Fruit fly (Drosophila melanogaster) whole organism, embryonic: ENCODE results near the gene CG46430.
A peak's percentile ranks its signal among the peaks of the same experiment; 100 is the strongest.

Experiments
- Atf-2 ChIP-seq: fragments of 200-800 bp; sonication (Bioruptor generic); optimal IDR thresholded peaks from 2 replicates; lab custom pipeline; 2016; ENCODE audit warnings: missing biosample characterization, missing genetic modification characterization
- Awh ChIP-seq: fragments of 200-800 bp; sonication (Bioruptor generic); IDR thresholded peaks from 2 replicates; pipeline ENCODE4, ENCODE4 v1.3.6; 2022; ENCODE audit warnings: missing biosample characterization, missing genetic modification characterization
- B-H2 ChIP-seq: fragments of 200-800 bp; sonication (Bioruptor generic); optimal IDR thresholded peaks from 2 replicates; lab custom pipeline; 2018; ENCODE audit warnings: missing biosample characterization, mild to moderate bottlenecking, missing genetic modification characterization
- Bteb2 ChIP-seq: fragments of 200-800 bp; sonication (Bioruptor generic); optimal IDR thresholded peaks from 2 replicates; lab custom pipeline; 2016; ENCODE audit warnings: missing biosample characterization, missing genetic modification characterization
- CG10431 ChIP-seq: fragments of 200-800 bp; sonication (Bioruptor generic); optimal IDR thresholded peaks from 3 replicates; lab custom pipeline; 2018; ENCODE audit warnings: missing biosample characterization, mild to moderate bottlenecking, missing genetic modification characterization
- CG11093 ChIP-seq: fragments of 200-800 bp; sonication (Bioruptor generic); IDR thresholded peaks from 3 replicates; pipeline ENCODE4 v1.3.6; 2022; ENCODE audit warnings: missing biosample characterization, missing genetic modification characterization
- CG14050 ChIP-seq: fragments of 200-800 bp; sonication (Bioruptor generic); IDR thresholded peaks from 3 replicates; pipeline ENCODE4 v1.3.6; 2022; ENCODE audit warnings: missing biosample characterization, missing genetic modification characterization
- CG17385 ChIP-seq: fragments of 200-800 bp; sonication (Bioruptor generic); optimal IDR thresholded peaks from 3 replicates; lab custom pipeline; 2018; ENCODE audit warnings: missing biosample characterization, mild to moderate bottlenecking, missing genetic modification characterization
- CG18262 ChIP-seq: fragments of 200-800 bp; optimal IDR thresholded peaks from 3 replicates; lab custom pipeline; 2019; ENCODE audit warnings: missing biosample characterization, mild to moderate bottlenecking, missing genetic modification characterization, moderate library complexity
- CG18599 ChIP-seq: fragments of 200-800 bp; sonication (Bioruptor generic); optimal IDR thresholded peaks from 3 replicates; lab custom pipeline; 2017; ENCODE audit warnings: missing biosample characterization, missing genetic modification characterization, mild to moderate bottlenecking, moderate library complexity, missing genetic modification reagents
- CG2116 ChIP-seq: fragments of 200-800 bp; sonication (Bioruptor generic); optimal IDR thresholded peaks from 3 replicates; lab custom pipeline; 2018; ENCODE audit warnings: missing biosample characterization, mild to moderate bottlenecking, missing genetic modification characterization
- CG2129 ChIP-seq: fragments of 200-800 bp; sonication (Bioruptor generic); IDR thresholded peaks from 2 replicates; pipeline ENCODE4 v1.3.6; 2022; ENCODE audit warnings: missing biosample characterization, missing genetic modification characterization; ENCODE audit not compliant: partially characterized antibody
- CG2202 ChIP-seq: fragments of 200-800 bp; sonication (Bioruptor generic); optimal IDR thresholded peaks from 2 replicates; lab custom pipeline; 2018; ENCODE audit warnings: missing biosample characterization, mild to moderate bottlenecking, missing genetic modification characterization
- CG2712 ChIP-seq: fragments of 200-800 bp; optimal IDR thresholded peaks from 3 replicates; lab custom pipeline; 2019; ENCODE audit warnings: missing biosample characterization, mild to moderate bottlenecking, missing genetic modification characterization, moderate library complexity
- CG2875 ChIP-seq: fragments of 200-800 bp; sonication (Bioruptor generic); optimal IDR thresholded peaks from 2 replicates; lab custom pipeline; 2017; ENCODE audit warnings: missing biosample characterization, mild to moderate bottlenecking, missing genetic modification characterization, missing genetic modification reagents
- CG3065 ChIP-seq: fragments of 200-800 bp; sonication (Bioruptor generic); optimal IDR thresholded peaks from 2 replicates; lab custom pipeline; 2016; ENCODE audit warnings: missing biosample characterization, missing genetic modification characterization
- CG4328 ChIP-seq: fragments of 200-800 bp; sonication (Bioruptor generic); optimal IDR thresholded peaks from 3 replicates; lab custom pipeline; 2017; ENCODE audit warnings: missing biosample characterization, missing genetic modification reagents, missing genetic modification characterization
- CG8290 ChIP-seq, 3 experiments: fragments of 200-800 bp; sonication (Bioruptor generic); optimal IDR thresholded peaks; 2 replicates each; lab custom pipeline; 2016 to 2019; ENCODE audit warnings: missing biosample characterization in 3 of 3, missing genetic modification characterization in 3 of 3, mild to moderate bottlenecking in 2 of 3, moderate library complexity in 1 of 3
- CG8359 ChIP-seq: fragments of 200-800 bp; sonication (Bioruptor generic); optimal IDR thresholded peaks from 2 replicates; lab custom pipeline; 2017; ENCODE audit warnings: missing biosample characterization, mild to moderate bottlenecking, missing genetic modification characterization, borderline replicate concordance
- CG9215 ChIP-seq: fragments of 200-800 bp; sonication (Bioruptor generic); IDR thresholded peaks from 2 replicates; pipeline ENCODE4 v1.3.6; 2022; ENCODE audit warnings: missing biosample characterization, missing genetic modification characterization
- CHES-1-like ChIP-seq: fragments of 200-800 bp; sonication (Bioruptor generic); optimal IDR thresholded peaks from 2 replicates; lab custom pipeline; 2016; ENCODE audit warnings: missing biosample characterization, missing genetic modification characterization
- Chrac-16 ChIP-seq: fragments of 200-800 bp; sonication (Bioruptor generic); optimal IDR thresholded peaks from 3 replicates; lab custom pipeline; 2016; ENCODE audit warnings: missing biosample characterization, missing genetic modification characterization
- CoRest ChIP-seq: fragments of 200-800 bp; sonication (Bioruptor generic); optimal IDR thresholded peaks from 3 replicates; lab custom pipeline; 2018; ENCODE audit warnings: missing biosample characterization, mild to moderate bottlenecking, missing genetic modification characterization, moderate library complexity
- Ets65A ChIP-seq: fragments of 200-800 bp; sonication (Bioruptor generic); peaks from one replicate; lab custom pipeline; 2016; ENCODE audit warnings: missing biosample characterization, missing genetic modification characterization
- Hmx ChIP-seq: fragments of 200-800 bp; sonication (Bioruptor generic); optimal IDR thresholded peaks from 2 replicates; lab custom pipeline; 2016; ENCODE audit warnings: missing biosample characterization, missing genetic modification characterization
- Trl ChIP-seq, 3 experiments: fragments of >200 bp in 2 of 3; fragments of 200-800 bp in 1 of 3; sonication (Bioruptor generic) in 1 of 3; optimal IDR thresholded peaks; 2 replicates in 1 of 3; 3 replicates in 2 of 3; lab custom pipeline; 2016 to 2017; ENCODE audit warnings: missing biosample characterization in 1 of 3, missing genetic modification characterization in 1 of 3
- Xbp1 ChIP-seq: fragments of 200-800 bp; sonication (Bioruptor generic); optimal IDR thresholded peaks from 3 replicates; lab custom pipeline; 2016; ENCODE audit warnings: missing biosample characterization, mild to moderate bottlenecking, missing genetic modification characterization
- abd-A ChIP-seq: fragments of 200-800 bp; sonication (Bioruptor generic); optimal IDR thresholded peaks from 3 replicates; lab custom pipeline; 2019; ENCODE audit warnings: missing biosample characterization, mild to moderate bottlenecking, missing genetic modification characterization, moderate library complexity
- ara ChIP-seq: fragments of 200-800 bp; sonication (Bioruptor generic); IDR thresholded peaks from 2 replicates; pipeline ENCODE4 v1.3.6; 2022; ENCODE audit warnings: missing biosample characterization, missing genetic modification characterization
- ato ChIP-seq: fragments of 200-800 bp; sonication (Bioruptor generic); IDR thresholded peaks from 2 replicates; pipeline ENCODE4 v1.3.6; 2022; ENCODE audit warnings: missing biosample characterization, missing genetic modification characterization; ENCODE audit not compliant: partially characterized antibody
- dimm ChIP-seq: fragments of 200-800 bp; sonication (Bioruptor generic); IDR thresholded peaks from 2 replicates; pipeline ENCODE4 v1.3.6; 2022; ENCODE audit warnings: missing biosample characterization, missing genetic modification characterization
- disco-r ChIP-seq: fragments of 200-800 bp; sonication (Bioruptor generic); optimal IDR thresholded peaks from 2 replicates; lab custom pipeline; 2016; ENCODE audit warnings: missing biosample characterization, missing genetic modification characterization
- emc ChIP-seq: fragments of 200-800 bp; sonication (Bioruptor generic); optimal IDR thresholded peaks from 2 replicates; lab custom pipeline; 2016; ENCODE audit warnings: missing biosample characterization, missing genetic modification characterization
- ewg ChIP-seq: fragments of 200-800 bp; sonication (Bioruptor generic); optimal IDR thresholded peaks from 3 replicates; lab custom pipeline; 2017; ENCODE audit warnings: mild to moderate bottlenecking, missing biosample characterization, missing genetic modification reagents, missing genetic modification characterization
- fu2 ChIP-seq: fragments of 200-800 bp; sonication (Bioruptor generic); optimal IDR thresholded peaks from 2 replicates; lab custom pipeline; 2016; ENCODE audit warnings: missing biosample characterization, missing genetic modification characterization
- grau ChIP-seq: fragments of 200-800 bp; optimal IDR thresholded peaks from 3 replicates; lab custom pipeline; 2019; ENCODE audit warnings: missing biosample characterization, mild to moderate bottlenecking, missing genetic modification characterization, moderate library complexity
- h ChIP-seq: fragments of >200 bp; optimal IDR thresholded peaks from 2 replicates; lab custom pipeline; 2017
- ind ChIP-seq: fragments of 200-800 bp; sonication (Bioruptor generic); optimal IDR thresholded peaks from 3 replicates; lab custom pipeline; 2016; ENCODE audit warnings: missing biosample characterization, missing genetic modification characterization
- inv ChIP-seq: fragments of 200-800 bp; sonication (Bioruptor generic); IDR thresholded peaks from 2 replicates; pipeline ENCODE4 v1.3.6; 2022; ENCODE audit warnings: missing biosample characterization, missing genetic modification characterization; ENCODE audit not compliant: partially characterized antibody
- lab ChIP-seq: fragments of 200-800 bp; sonication (Bioruptor generic); optimal IDR thresholded peaks from 3 replicates; lab custom pipeline; 2017; ENCODE audit warnings: missing biosample characterization, missing genetic modification characterization, mild to moderate bottlenecking, moderate library complexity, missing genetic modification reagents
- ranshi ChIP-seq: fragments of 200-800 bp; sonication (Bioruptor generic); IDR thresholded peaks from 2 replicates; pipeline ENCODE4 v1.3.6; 2022; ENCODE audit warnings: missing biosample characterization, missing genetic modification characterization
- ro ChIP-seq: fragments of 200-800 bp; sonication (Bioruptor generic); IDR thresholded peaks from 2 replicates; pipeline ENCODE4 v1.3.6; 2022; ENCODE audit warnings: missing biosample characterization, missing genetic modification characterization
- sima ChIP-seq: fragments of 200-800 bp; sonication (Bioruptor generic); optimal IDR thresholded peaks from 2 replicates; lab custom pipeline; 2016; ENCODE audit warnings: missing biosample characterization, missing genetic modification characterization
- slou ChIP-seq: fragments of 200-800 bp; sonication (Bioruptor generic); optimal IDR thresholded peaks from 3 replicates; lab custom pipeline; 2016; ENCODE audit warnings: missing biosample characterization, missing genetic modification characterization
- tap ChIP-seq: fragments of 200-800 bp; optimal IDR thresholded peaks from 3 replicates; lab custom pipeline; 2019; ENCODE audit warnings: missing biosample characterization, mild to moderate bottlenecking, missing genetic modification characterization, moderate library complexity
- tgo ChIP-seq: fragments of 200-800 bp; sonication (Bioruptor generic); IDR thresholded peaks from 3 replicates; pipeline ENCODE4 v1.3.6; 2022; ENCODE audit warnings: missing biosample characterization, missing genetic modification characterization
- vvl ChIP-seq: fragments of 200-800 bp; sonication (Bioruptor generic); IDR thresholded peaks from 2 replicates; pipeline ENCODE4 v1.3.6; 2022; ENCODE audit warnings: missing biosample characterization, missing genetic modification characterization

Gene CG46430

DNA sequence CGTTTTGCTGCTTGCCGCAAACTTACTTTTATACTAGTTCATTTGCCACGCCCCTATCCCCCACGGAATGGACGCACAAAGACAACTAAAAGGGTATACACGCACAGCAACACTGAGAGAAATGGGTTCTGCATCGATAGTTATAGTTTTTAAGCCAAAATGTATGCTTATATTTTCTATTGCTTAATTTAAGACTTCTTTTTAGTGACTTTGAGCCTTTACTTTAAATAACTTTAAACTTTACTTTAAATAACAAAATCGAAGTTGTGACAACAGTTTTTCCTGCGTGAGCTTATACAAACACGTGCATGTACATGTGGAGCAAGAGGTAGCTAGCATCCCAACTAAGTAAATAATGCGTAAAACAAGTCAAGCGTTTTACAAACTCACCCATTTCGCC is 4.2 kb downstream of the CG46430 start (continued):
- TF ChIP-seq ro (GFP tag; lab: Robert Waterston, UW) (no peak), CHES-1-like (GFP tag; lab: Kevin White, UChicago) (no peak), vvl (GFP tag; lab: Robert Waterston, UW) (no peak), CG2712 (tag; lab: Kevin White, UChicago) (peak; percentile 17), tap (no peak), CG11093 (GFP tag; lab: Robert Waterston, UW) (no peak), ind (peak; percentile 14), ara (0 out of 2 replicates have a peak, but pooled peaks have one; percentile 17), CG17385 (no peak), emc (no peak), CG9215 (GFP tag; lab: Robert Waterston, UW) (no peak), sima (GFP tag; lab: Kevin White, UChicago) (no peak), ranshi (0 out of 2 replicates have a peak, but pooled peaks have one; percentile 22), CG8359 (GFP tag; lab: Kevin White, UChicago) (no peak)

DNA sequence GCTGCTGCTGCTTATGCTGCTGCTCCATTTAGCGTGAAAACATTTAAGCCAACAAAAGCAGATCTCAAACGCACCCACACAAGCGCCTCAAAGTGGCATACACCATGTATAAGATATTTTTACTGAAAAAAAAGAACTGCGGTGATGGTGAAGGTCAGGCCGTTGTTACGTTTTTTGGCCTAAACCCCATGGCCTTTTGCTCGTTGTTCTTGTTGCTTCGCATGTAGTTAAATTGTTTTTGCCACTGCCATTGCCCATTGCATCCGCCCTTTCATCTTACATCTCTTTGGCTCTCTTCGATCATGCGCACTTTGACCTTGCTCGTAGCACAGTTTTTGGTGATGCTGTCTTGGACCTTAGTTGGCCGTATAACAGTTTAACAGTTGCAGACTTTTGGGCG is 7.2 kb downstream of the CG46430 start:
- TF ChIP-seq abd-A (tag; lab: Kevin White, UChicago) (peak; percentile 69), CG2129 (no peak), CG10431 (peak; percentile 82), fu2 (GFP tag; lab: Kevin White, UChicago) (no peak), Atf-2 (GFP tag; lab: Kevin White, UChicago) (no peak), CG8290 (GFP tag; optimal IDR thresholded peaks at IDR 0.05; lab: Kevin White, UChicago) (no peak), CG8290 (tag; optimal IDR thresholded peaks at IDR 0.05; lab: Kevin White, UChicago) (peak in 1 of 2 experiments; percentile 44), ewg (GFP tag; lab: Kevin White, UChicago) (peak; percentile 33), Ets65A (peak; percentile 54), Trl (optimal IDR thresholded peaks at IDR 0.05; lab: Kevin White, UChicago) (peak in 1 of 2 experiments; percentile 3), Trl (GFP tag; optimal IDR thresholded peaks at IDR 0.05; lab: Kevin White, UChicago) (no peak), CG14050 (no peak)
- TF ChIP-seq, all 482 proteins: peak for 6

DNA sequence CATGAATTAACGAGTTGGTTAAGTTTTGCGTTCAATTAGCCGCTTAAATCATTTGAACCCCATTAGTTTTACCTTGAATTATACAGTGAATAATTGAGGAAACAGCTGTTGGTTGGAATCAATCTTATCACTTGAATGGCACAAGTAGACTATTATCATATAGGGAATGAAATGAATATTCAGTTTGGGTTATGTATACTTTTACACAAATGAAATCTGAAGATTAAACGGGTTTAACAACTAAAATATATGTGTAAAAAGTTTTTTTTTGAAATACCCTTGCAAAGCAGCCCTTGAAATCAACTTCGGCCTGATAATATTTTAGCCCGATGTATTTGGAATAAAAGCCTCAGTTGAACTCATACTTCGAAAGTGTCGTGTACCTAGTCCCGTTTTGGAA is 12.2 kb downstream of the CG46430 start, which contains the start of gene S-Lap4:
S-Lap4 (plus strand) TSS at position 301 of the 400 bp plus-strand sequence.
- no peak for TF ChIP-seq Xbp1
- no peak for TF ChIP-seq CG3065
- no peak for TF ChIP-seq ato (GFP tag; lab: Robert Waterston, UW)
- TF ChIP-seq CG2875 (GFP tag; lab: Kevin White, UChicago), result no peak
- TF ChIP-seq Hmx, result no peak
- TF ChIP-seq Awh (GFP tag; lab: Robert Waterston, UW), result no peak

DNA sequence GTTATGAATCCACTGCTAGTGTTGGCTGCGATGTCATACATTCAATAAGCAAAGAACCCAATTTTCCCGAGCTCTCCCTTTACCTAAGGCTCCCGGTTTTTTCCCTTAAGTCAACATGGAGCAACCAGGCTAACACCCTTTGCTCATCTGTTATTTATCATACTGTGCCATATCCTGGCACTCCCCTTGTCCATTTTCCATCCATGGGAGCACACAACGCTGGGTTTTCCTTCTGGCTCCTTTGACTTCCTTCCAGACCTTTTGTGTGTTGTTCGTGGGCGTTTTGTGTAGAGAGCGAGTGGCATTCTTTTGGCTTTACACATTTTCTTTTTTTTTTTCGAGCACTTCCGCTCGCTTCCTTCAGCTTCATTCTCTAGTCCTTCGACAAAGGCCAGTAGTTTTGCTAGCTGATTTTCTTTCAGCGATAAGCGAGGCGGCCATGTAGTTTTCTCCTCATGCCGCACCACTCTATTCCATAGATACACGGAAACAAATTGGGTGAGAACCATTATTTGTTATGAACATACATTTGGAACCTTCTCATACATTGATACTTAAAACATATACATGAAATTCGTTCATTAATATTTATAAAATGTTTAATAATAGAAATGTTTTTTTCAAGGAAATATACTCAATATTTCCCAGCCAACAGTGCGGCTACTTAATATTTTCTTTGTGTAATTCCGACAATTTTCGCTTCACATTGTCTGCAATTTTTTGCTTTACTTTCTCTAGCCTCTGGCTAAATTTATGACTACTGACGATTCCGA is 17.8 kb downstream of the CG46430 start:
- TF ChIP-seq CG2202 (tag; lab: Kevin White, UChicago) (no peak), CG18599 (peak; percentile 68), B-H2 (no peak), Bteb2 (no peak), slou (no peak), CG18262 (tag; lab: Kevin White, UChicago) (no peak), lab (peak; percentile 49), CG2116 (no peak), dimm (GFP tag; lab: Robert Waterston, UW) (no peak), CoRest (no peak), disco-r (GFP tag; lab: Kevin White, UChicago) (no peak), tgo (GFP tag; lab: Robert Waterston, UW) (no peak), grau (peak; percentile 36), h (lab: Kevin White, UChicago) (no peak), CG4328 (GFP tag; lab: Kevin White, UChicago) (no peak), ranshi (no peak), Chrac-16 (GFP tag; lab: Kevin White, UChicago) (no peak), inv (no peak)
